Worm (Caenorhabditis elegans) whole organism, mixed stage, embryonic: ENCODE results near the gene Y57A10A.13.

Experiments used
- lin-13 ChIP-seq: fragments of 150-350 bp; optimal IDR thresholded peaks from 2 replicates; lab custom pipeline; 2014; ENCODE audit warnings: missing biosample characterization, missing genetic modification characterization
- lsy-2 ChIP-seq: fragments of 150-350 bp; optimal IDR thresholded peaks from 2 replicates; lab custom pipeline; 2014; ENCODE audit warnings: missing biosample characterization, missing genetic modification characterization
- nhr-237 ChIP-seq: fragments of 150-350 bp; optimal IDR thresholded peaks from 2 replicates; lab custom pipeline; 2014; ENCODE audit warnings: missing biosample characterization, missing genetic modification characterization
- nhr-28 ChIP-seq: fragments of 150-350 bp; optimal IDR thresholded peaks from 2 replicates; lab custom pipeline; 2014; ENCODE audit warnings: missing biosample characterization, missing genetic modification characterization
- unc-39 ChIP-seq: fragments of 150-350 bp; optimal IDR thresholded peaks from 2 replicates; lab custom pipeline; 2014; ENCODE audit warnings: missing biosample characterization, missing genetic modification characterization
- ztf-11 ChIP-seq: fragments of 150-350 bp; optimal IDR thresholded peaks from 2 replicates; lab custom pipeline; 2014; ENCODE audit warnings: missing biosample characterization, missing genetic modification characterization

- TF ChIP-seq nhr-28 (tag; lab: Kevin White, UChicago) (no peak), ztf-11 (tag; lab: Kevin White, UChicago) (no peak), lin-13 (tag; lab: Kevin White, UChicago) (no peak), unc-39 (no peak), nhr-237 (tag; lab: Kevin White, UChicago) (no peak), lsy-2 (tag; lab: Kevin White, UChicago) (no peak)
Measured at ce11 chrII:12150227-12150626, 34.5 kb downstream of the Y57A10A.13 start.
